Worm (Caenorhabditis elegans): ENCODE results near the gene K07H8.7.

ce11 chrIV:8247341-8247740, 12.5 kb downstream of the K07H8.7 start:
- TF ChIP-seq nhr-23 (tag; optimal IDR thresholded peaks at IDR 0.05), result peak; percentile 34
- TF ChIP-seq nhr-12 (tag; optimal IDR thresholded peaks at IDR 0.05), result no peak
- no peak for TF ChIP-seq nhr-28 (tag; optimal IDR thresholded peaks at IDR 0.05)
- TF ChIP-seq tbx-2 (tag; optimal IDR thresholded peaks at IDR 0.05), result no peak
- no peak for TF ChIP-seq pha-4 (tag; optimal IDR thresholded peaks at IDR 0.05)
- no peak for TF ChIP-seq nhr-76 (tag; optimal IDR thresholded peaks at IDR 0.05)
- no peak for TF ChIP-seq lin-15B (tag; optimal IDR thresholded peaks at IDR 0.05)
- no peak for TF ChIP-seq unc-62 (GFP tag; optimal IDR thresholded peaks at IDR 0.05)
- TF ChIP-seq nhr-77 (tag; optimal IDR thresholded peaks at IDR 0.05), result no peak
- no peak for TF ChIP-seq nhr-11 (tag; optimal IDR thresholded peaks at IDR 0.05)
- no peak for TF ChIP-seq aly-2 (tag; optimal IDR thresholded peaks at IDR 0.05)
- no peak for TF ChIP-seq snpc-4 (tag; optimal IDR thresholded peaks at IDR 0.05)
- no peak for TF ChIP-seq ceh-82 (tag; optimal IDR thresholded peaks at IDR 0.05)
